Worm (Caenorhabditis elegans) whole organism, young adult: ENCODE results near the gene B0244.15.

Experiments used
- K11D2.4 ChIP-seq: fragments of 200-800 bp; sonication (Bioruptor generic); IDR thresholded peaks from 2 replicates; pipeline ENCODE4 v1.3.6; 2022; ENCODE audit warnings: missing genetic modification reagents, missing genetic modification characterization, missing compliant biosample characterization
- aptf-2 ChIP-seq: fragments of 200-800 bp; sonication (Bioruptor generic); conservative IDR thresholded peaks from 2 replicates; pipeline ENCODE4 v1.3.6; 2022; ENCODE audit warnings: missing genetic modification reagents, missing genetic modification characterization, missing compliant biosample characterization
- hmg-1.2 ChIP-seq: fragments of 200-800 bp; sonication (Bioruptor generic); IDR thresholded peaks from 2 replicates; pipeline ENCODE4 v1.3.6; 2022; ENCODE audit warnings: missing genetic modification reagents, missing genetic modification characterization, missing compliant biosample characterization
- lin-26 ChIP-seq: fragments of 200-800 bp; sonication (Bioruptor generic); IDR thresholded peaks from 2 replicates; pipeline ENCODE4 v1.3.6; 2022; ENCODE audit warnings: missing genetic modification reagents, missing genetic modification characterization, missing compliant biosample characterization
- lsl-1 ChIP-seq: fragments of 200-800 bp; sonication (Bioruptor generic); optimal IDR thresholded peaks from 2 replicates; lab custom pipeline; 2018; ENCODE audit warnings: mild to moderate bottlenecking, missing genetic modification characterization, moderate library complexity, missing compliant biosample characterization
- nhr-27 ChIP-seq: fragments of 200-800 bp; sonication (Bioruptor generic); optimal IDR thresholded peaks from 2 replicates; lab custom pipeline; 2018; ENCODE audit warnings: mild to moderate bottlenecking, missing genetic modification characterization, moderate library complexity, missing compliant biosample characterization
- pha-4 ChIP-seq: fragments of 150-350 bp; sonication (generic microtip); optimal IDR thresholded peaks from 2 replicates; lab custom pipeline; 2014; ENCODE audit warnings: missing biosample characterization, missing genetic modification reagents, missing genetic modification characterization
- snpc-1.3 ChIP-seq: sonication (generic microtip); optimal IDR thresholded peaks from 2 replicates; lab custom pipeline; 2017; ENCODE audit warnings: missing genetic modification characterization, mild to moderate bottlenecking, missing compliant biosample characterization, antibody characterized with exemption, moderate library complexity, missing genotype, missing genetic modification reagents; ENCODE audit not compliant: insufficient read depth
- unc-130 ChIP-seq: sonication (generic microtip); optimal IDR thresholded peaks from 2 replicates; lab custom pipeline; 2016; ENCODE audit warnings: missing genetic modification reagents, missing genetic modification characterization, missing compliant biosample characterization
- unc-62 ChIP-seq: fragments of 150-350 bp; optimal IDR thresholded peaks from 2 replicates; lab custom pipeline; 2014; ENCODE audit warnings: missing biosample characterization, missing genetic modification reagents, missing genetic modification characterization
- xnd-1 ChIP-seq: sonication (generic microtip); optimal IDR thresholded peaks from 2 replicates; lab custom pipeline; 2016; ENCODE audit warnings: missing genotype, missing genetic modification reagents, missing genetic modification characterization, missing compliant biosample characterization

DNA sequence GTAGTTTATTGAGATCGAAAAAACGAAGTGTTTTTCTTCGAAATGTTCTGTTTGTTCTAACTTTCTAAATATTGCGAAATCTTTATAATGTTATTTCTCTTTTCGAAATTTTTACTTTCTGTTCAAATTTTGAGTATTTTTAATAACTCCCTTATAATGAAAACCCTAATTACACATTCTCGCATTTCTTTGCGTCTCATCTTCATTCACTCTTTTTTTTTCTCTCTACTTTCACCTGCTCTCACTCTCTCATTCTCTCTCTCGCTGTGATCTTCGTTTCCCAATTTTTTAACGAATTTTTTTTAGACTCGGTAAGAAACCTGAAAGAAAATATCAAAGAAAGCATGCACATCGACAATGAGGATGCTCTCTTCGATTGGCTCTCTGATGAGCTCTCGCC lies 31.9 kb upstream of the B0244.15 start, which contains the start of gene rbm-26:
- TF ChIP-seq unc-130 (GFP tag; lab: Kevin White, UChicago) (no peak), pha-4 (tag; lab: Kevin White, UChicago) (no peak), nhr-27 (tag; lab: Kevin White, UChicago) (no peak), hmg-1.2 (GFP tag; lab: Robert Waterston, UW) (no peak), lin-26 (no peak), xnd-1 (tag; lab: Kevin White, UChicago) (no peak), snpc-1.3 (tag; lab: Kevin White, UChicago) (no peak), lsl-1 (GFP tag; lab: Kevin White, UChicago) (no peak), aptf-2 (GFP tag; lab: Robert Waterston, UW) (no peak), K11D2.4 (no peak), unc-62 (GFP tag; lab: Kevin White, UChicago) (no peak)
